Fruit fly (Drosophila melanogaster): ENCODE results near the gene MICAL-like.

Gene MICAL-like

DNA sequence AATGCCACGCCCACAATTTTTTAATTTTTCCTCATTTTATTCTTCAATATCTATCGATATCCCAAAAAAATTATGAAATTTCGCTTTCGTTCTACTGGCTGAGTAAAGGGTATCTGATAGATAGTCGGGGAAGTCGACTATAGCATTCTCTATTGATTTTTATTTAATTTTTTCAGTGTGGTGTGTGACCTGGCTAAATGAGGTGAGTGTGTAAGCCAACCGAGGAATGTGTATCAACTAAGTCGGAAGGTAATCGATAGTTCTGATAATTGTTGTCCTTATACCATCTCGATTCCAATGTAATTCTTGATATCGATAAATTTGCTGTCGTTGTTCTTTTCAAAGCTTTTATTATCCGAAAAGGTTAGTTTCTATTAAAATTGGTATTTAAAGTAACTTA lies 8.6 kb downstream of the MICAL-like start, which contains the start of gene CG11263:
Gene CG11263, plus strand, starts transcription at position 328 of the 400 bp plus-strand sequence.
- TF ChIP-seq topi (GFP tag; optimal IDR thresholded peaks at IDR 0.05) (peak; percentile 52), CG8119 (GFP tag; IDR thresholded peaks at IDR 0.05) (no peak), esn (GFP tag; optimal IDR thresholded peaks at IDR 0.05) (peak; percentile 32), cyc (GFP tag; optimal IDR thresholded peaks at IDR 0.05) (peak; percentile 37), CG10631 (GFP tag; optimal IDR thresholded peaks at IDR 0.05) (peak; percentile 32), CG8632 (GFP tag; optimal IDR thresholded peaks at IDR 0.05) (no peak), OdsH (GFP tag; optimal IDR thresholded peaks at IDR 0.05) (peak; percentile 28), acj6 (GFP tag; optimal IDR thresholded peaks at IDR 0.05) (peak; percentile 36), Lpt (GFP tag; optimal IDR thresholded peaks at IDR 0.05) (peak; percentile 12), CG4318 (GFP tag; optimal IDR thresholded peaks at IDR 0.05) (peak; percentile 4), dac (GFP tag; optimal IDR thresholded peaks at IDR 0.05) (no peak), Sox14 (GFP tag; optimal IDR thresholded peaks at IDR 0.05) (peak; percentile 31), CG34406 (GFP tag; optimal IDR thresholded peaks at IDR 0.05) (peak; percentile 21), net (GFP tag; optimal IDR thresholded peaks at IDR 0.05) (peak; percentile 50), svp (GFP tag) (no peak), lz (GFP tag; optimal IDR thresholded peaks at IDR 0.05) (peak; percentile 43), Hr39 (GFP tag; optimal IDR thresholded peaks at IDR 0.05) (peak; percentile 48), Ets21C (GFP tag; optimal IDR thresholded peaks at IDR 0.05) (peak; percentile 14), CG15336 (GFP tag; IDR thresholded peaks at IDR 0.05) (no peak), CG3032 (tag; optimal IDR thresholded peaks at IDR 0.05) (no peak), CG31627 (GFP tag; optimal IDR thresholded peaks at IDR 0.05) (peak; percentile 40), Sox15 (GFP tag; optimal IDR thresholded peaks at IDR 0.05) (peak; percentile 7)

- TF ChIP-seq svp (GFP tag), result peak; percentile 10
- no peak for TF ChIP-seq topi (GFP tag; optimal IDR thresholded peaks at IDR 0.05)
Observed at dm6 chr3L:12994835-12995234, 20.3 kb downstream of the MICAL-like start, which contains the start of gene CG11262. CG11262 (plus strand) TSS chr3L:12995135.

dm6 chr3L:12972259-12972658 lies 42.9 kb downstream of the MICAL-like start, which contains the start of the genes CG10748 and CG10749:
CG10748 (minus strand) TSS chr3L:12972359.
CG10749 (plus strand) TSS chr3L:12972474.
- no peak for TF ChIP-seq Gug (GFP tag; IDR thresholded peaks at IDR 0.05)
- no peak for TF ChIP-seq Sox102F (GFP tag; optimal IDR thresholded peaks at IDR 0.05)
- no peak for TF ChIP-seq spab (GFP tag; optimal IDR thresholded peaks at IDR 0.05)
- no peak for TF ChIP-seq svp (GFP tag)
- no peak for TF ChIP-seq CG6276 (GFP tag; optimal IDR thresholded peaks at IDR 0.05)
- TF ChIP-seq achi (GFP tag; optimal IDR thresholded peaks at IDR 0.05), result no peak
- TF ChIP-seq ss (GFP tag; optimal IDR thresholded peaks at IDR 0.05), result no peak
- TF ChIP-seq CG32006 (GFP tag; optimal IDR thresholded peaks at IDR 0.05), result no peak
- TF ChIP-seq Ets21C (GFP tag; optimal IDR thresholded peaks at IDR 0.05), result no peak
- TF ChIP-seq CG8319 (GFP tag; optimal IDR thresholded peaks at IDR 0.05), result no peak
- no peak for TF ChIP-seq esn (GFP tag; optimal IDR thresholded peaks at IDR 0.05)
- TF ChIP-seq CG3919 (GFP tag; optimal IDR thresholded peaks at IDR 0.05), result no peak
- no peak for TF ChIP-seq salr (GFP tag; optimal IDR thresholded peaks at IDR 0.05)
- TF ChIP-seq CG16779 (tag; optimal IDR thresholded peaks at IDR 0.05), result no peak
- TF ChIP-seq cyc (GFP tag; optimal IDR thresholded peaks at IDR 0.05), result no peak

DNA sequence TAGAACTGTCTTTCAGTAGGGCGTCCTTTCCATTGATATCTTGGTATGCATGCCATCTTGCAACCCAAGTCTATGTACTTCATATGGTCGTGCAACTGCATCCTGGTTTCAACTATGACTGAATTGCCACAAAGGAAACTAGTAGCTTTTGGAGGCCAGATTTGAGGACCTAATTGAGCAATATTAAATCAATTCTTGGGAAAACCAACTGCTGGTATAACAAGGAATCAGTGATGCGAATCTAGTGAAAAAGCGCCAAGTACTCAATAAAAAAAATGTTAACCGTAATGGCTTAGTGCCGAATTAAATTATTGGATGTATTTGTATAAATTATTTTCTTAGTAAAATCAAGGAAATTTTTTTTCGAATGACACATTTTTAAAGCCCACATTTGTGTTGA lies 47.5 kb downstream of the MICAL-like start, which contains the start of gene Or69a:
Gene Or69a, minus strand, starts transcription at position 101 of the 400 bp plus-strand sequence.
- TF ChIP-seq CG9139 (GFP tag; optimal IDR thresholded peaks at IDR 0.05), result no peak
- TF ChIP-seq acj6 (GFP tag; optimal IDR thresholded peaks at IDR 0.05), result no peak
- TF ChIP-seq Eip78C (GFP tag), result no peak
- no peak for TF ChIP-seq lz (GFP tag; optimal IDR thresholded peaks at IDR 0.05)
- TF ChIP-seq CG15336 (GFP tag; IDR thresholded peaks at IDR 0.05), result no peak
- TF ChIP-seq dac (GFP tag; optimal IDR thresholded peaks at IDR 0.05), result no peak
- TF ChIP-seq CG11902 (GFP tag; optimal IDR thresholded peaks at IDR 0.05), result no peak
- no peak for TF ChIP-seq Sox14 (GFP tag; optimal IDR thresholded peaks at IDR 0.05)
- no peak for TF ChIP-seq CG34406 (GFP tag; optimal IDR thresholded peaks at IDR 0.05)
- TF ChIP-seq achi (GFP tag; optimal IDR thresholded peaks at IDR 0.05), result no peak
- no peak for TF ChIP-seq esn (GFP tag; optimal IDR thresholded peaks at IDR 0.05)
- no peak for TF ChIP-seq CG10631 (GFP tag; optimal IDR thresholded peaks at IDR 0.05)
- no peak for TF ChIP-seq Hr38 (GFP tag; optimal IDR thresholded peaks at IDR 0.05)
- no peak for TF ChIP-seq net (GFP tag; optimal IDR thresholded peaks at IDR 0.05)
- no peak for TF ChIP-seq CG10669 (GFP tag; optimal IDR thresholded peaks at IDR 0.05)
